Worm (Caenorhabditis elegans) whole organism, early embryonic: ENCODE measurements around the gene oac-56.

ENCODE experiments used
- F13C5.2 ChIP-seq: sonication (generic microtip); optimal IDR thresholded peaks from 2 replicates; lab custom pipeline; 2017; ENCODE audit warnings: mild to moderate bottlenecking, missing genetic modification characterization, inconsistent platforms, missing compliant biosample characterization
- ama-1 ChIP-seq: fragments of 150-350 bp; optimal IDR thresholded peaks from 2 replicates; lab custom pipeline; 2014
- ceh-13 ChIP-seq: fragments of 200-800 bp; sonication (Bioruptor generic); optimal IDR thresholded peaks from 2 replicates; lab custom pipeline; 2018; ENCODE audit warnings: mild to moderate bottlenecking, missing genetic modification characterization, missing compliant biosample characterization
- ceh-36 ChIP-seq: sonication (generic microtip); optimal IDR thresholded peaks from 2 replicates; lab custom pipeline; 2016; ENCODE audit warnings: missing genetic modification characterization, inconsistent platforms, missing compliant biosample characterization
- ets-7 ChIP-seq: sonication (generic microtip); optimal IDR thresholded peaks from 2 replicates; lab custom pipeline; 2016; ENCODE audit warnings: missing genotype, missing genetic modification characterization, missing compliant biosample characterization
- flt-1 ChIP-seq: fragments of 200-800 bp; sonication (Bioruptor generic); IDR thresholded peaks from 2 replicates; pipeline ENCODE4 v1.3.6; 2022; ENCODE audit warnings: missing genetic modification characterization, missing compliant biosample characterization
- hmbx-1 ChIP-seq: sonication (generic microtip); optimal IDR thresholded peaks from 2 replicates; lab custom pipeline; 2016; ENCODE audit warnings: mild to moderate bottlenecking, missing genetic modification characterization, missing compliant biosample characterization
- hmg-4 ChIP-seq: fragments of 200-800 bp; sonication (Bioruptor generic); optimal IDR thresholded peaks from 2 replicates; lab custom pipeline; 2018; ENCODE audit warnings: mild to moderate bottlenecking, missing genetic modification characterization, missing compliant biosample characterization
- hnd-1 ChIP-seq: sonication (generic microtip); optimal IDR thresholded peaks from 2 replicates; lab custom pipeline; 2016; ENCODE audit warnings: missing genetic modification characterization, missing compliant biosample characterization
- scrt-1 ChIP-seq: fragments of 200-800 bp; sonication (Bioruptor generic); IDR thresholded peaks from 2 replicates; pipeline ENCODE4 v1.3.6; 2022; ENCODE audit warnings: missing genetic modification characterization, missing compliant biosample characterization
- sea-1 ChIP-seq: fragments of 200-800 bp; sonication (Bioruptor generic); conservative IDR thresholded peaks from 2 replicates; pipeline ENCODE4 v1.3.6; 2022; ENCODE audit warnings: missing genetic modification characterization, missing compliant biosample characterization
- tbx-11 ChIP-seq: fragments of 200-800 bp; sonication (Bioruptor generic); IDR thresholded peaks from 2 replicates; pipeline ENCODE4 v1.3.6; 2022; ENCODE audit warnings: missing genetic modification characterization, missing compliant biosample characterization
- tbx-37 ChIP-seq: fragments of 200-800 bp; sonication (Bioruptor generic); conservative IDR thresholded peaks from 2 replicates; pipeline ENCODE4 v1.3.6; 2022; ENCODE audit warnings: missing genetic modification reagents, missing genetic modification characterization, missing compliant biosample characterization
- tra-4 ChIP-seq: sonication (generic microtip); optimal IDR thresholded peaks from 2 replicates; lab custom pipeline; 2017; ENCODE audit warnings: missing genetic modification characterization, missing compliant biosample characterization

- TF ChIP-seq ceh-36 (tag; lab: Kevin White, UChicago) = no peak
- no peak for TF ChIP-seq flt-1
- no peak for TF ChIP-seq hmg-4 (GFP tag; lab: Kevin White, UChicago)
- TF ChIP-seq ama-1 (lab: Kevin White, UChicago) = no peak
- no peak for TF ChIP-seq scrt-1
- TF ChIP-seq F13C5.2 (tag; lab: Kevin White, UChicago) = no peak
- no peak for TF ChIP-seq hmbx-1 (tag; lab: Kevin White, UChicago)
- no peak for TF ChIP-seq sea-1 (GFP tag; lab: Robert Waterston, UW)
- no peak for TF ChIP-seq tbx-37 (GFP tag; lab: Robert Waterston, UW)
- TF ChIP-seq ets-7 (tag; lab: Kevin White, UChicago) = no peak
- no peak for TF ChIP-seq ceh-13
- no peak for TF ChIP-seq hnd-1 (tag; lab: Kevin White, UChicago)
- TF ChIP-seq tra-4 (tag; lab: Kevin White, UChicago) = no peak
- no peak for TF ChIP-seq tbx-11 (GFP tag; lab: Robert Waterston, UW)
Observed at ce11 chrIV:14297058-14297457, 53.5 kb downstream of the oac-56 start.
